Worm (Caenorhabditis elegans) whole organism, L3 larva: ENCODE results near the gene fbxa-219.

Experiments used
- R02D3.7 ChIP-seq: fragments of 150-350 bp; optimal IDR thresholded peaks from 2 replicates; lab custom pipeline; 2014; ENCODE audit warnings: missing biosample characterization, missing genetic modification characterization
- ZK546.5 ChIP-seq: sonication (generic microtip); optimal IDR thresholded peaks from 2 replicates; lab custom pipeline; 2017; ENCODE audit warnings: missing biosample characterization, missing genetic modification characterization
- aly-2 ChIP-seq: fragments of 150-350 bp; optimal IDR thresholded peaks from 2 replicates; lab custom pipeline; 2014; ENCODE audit warnings: missing biosample characterization, missing genetic modification characterization
- ceh-9 ChIP-seq: sonication (generic microtip); optimal IDR thresholded peaks from 2 replicates; lab custom pipeline; 2018; ENCODE audit warnings: missing biosample characterization, missing genetic modification characterization
- egl-27 ChIP-seq: sonication (generic microtip); optimal IDR thresholded peaks from 4 replicates; lab custom pipeline; 2017; ENCODE audit warnings: missing biosample characterization, missing genetic modification reagents, missing genetic modification characterization
- egl-5 ChIP-seq: fragments of 150-350 bp; optimal IDR thresholded peaks from 2 replicates; lab custom pipeline; 2017; ENCODE audit warnings: missing biosample characterization, missing genetic modification reagents, missing genetic modification characterization, inconsistent platforms
- elt-2 ChIP-seq: sonication (generic microtip); optimal IDR thresholded peaks from 2 replicates; lab custom pipeline; 2016; ENCODE audit warnings: missing genetic modification reagents, mild to moderate bottlenecking, missing genetic modification characterization, missing compliant biosample characterization
- fos-1 ChIP-seq: fragments of 150-350 bp; optimal IDR thresholded peaks from 2 replicates; lab custom pipeline; 2014; ENCODE audit warnings: missing biosample characterization, missing genetic modification characterization
- hmg-11 ChIP-seq: sonication (generic microtip); optimal IDR thresholded peaks from 2 replicates; lab custom pipeline; 2016; ENCODE audit warnings: missing genetic modification characterization, missing compliant biosample characterization
- mdl-1 ChIP-seq: fragments of 150-350 bp; optimal IDR thresholded peaks from 2 replicates; lab custom pipeline; 2014; ENCODE audit warnings: missing biosample characterization, missing genetic modification characterization
- mml-1 ChIP-seq: fragments of 150-350 bp; sonication (generic microtip); optimal IDR thresholded peaks from 3 replicates; lab custom pipeline; 2014; ENCODE audit warnings: missing biosample characterization, missing genetic modification characterization
- nfya-1 ChIP-seq: sonication (generic microtip); optimal IDR thresholded peaks from 2 replicates; lab custom pipeline; 2017; ENCODE audit warnings: missing genetic modification characterization, mild to moderate bottlenecking, missing compliant biosample characterization, antibody characterized with exemption, moderate library complexity; ENCODE audit not compliant: insufficient read depth
- nhr-11 ChIP-seq: fragments of 150-350 bp; optimal IDR thresholded peaks from 2 replicates; lab custom pipeline; 2014; ENCODE audit warnings: missing biosample characterization, missing genetic modification characterization
- nhr-12 ChIP-seq: fragments of 150-350 bp; optimal IDR thresholded peaks from 2 replicates; lab custom pipeline; 2014; ENCODE audit warnings: missing biosample characterization, missing genetic modification characterization
- nhr-237 ChIP-seq: fragments of 150-350 bp; optimal IDR thresholded peaks from 2 replicates; lab custom pipeline; 2014; ENCODE audit warnings: missing biosample characterization, missing genetic modification characterization
- nhr-25 ChIP-seq: sonication (generic microtip); optimal IDR thresholded peaks from 2 replicates; lab custom pipeline; 2017; ENCODE audit warnings: missing biosample characterization, missing genetic modification characterization
- nhr-28 ChIP-seq: fragments of 150-350 bp; optimal IDR thresholded peaks from 2 replicates; lab custom pipeline; 2014; ENCODE audit warnings: missing biosample characterization, missing genetic modification characterization
- nhr-43 ChIP-seq: sonication (generic microtip); optimal IDR thresholded peaks from 2 replicates; lab custom pipeline; 2016; ENCODE audit warnings: mild to moderate bottlenecking, missing genetic modification characterization, missing compliant biosample characterization; ENCODE audit not compliant: poor library complexity, severe bottlenecking
- nhr-67 ChIP-seq: fragments of 150-350 bp; optimal IDR thresholded peaks from 2 replicates; lab custom pipeline; 2014; ENCODE audit warnings: missing biosample characterization, missing genetic modification characterization
- nhr-76 ChIP-seq: fragments of 150-350 bp; sonication (generic microtip); optimal IDR thresholded peaks from 5 replicates; lab custom pipeline; 2014; ENCODE audit warnings: missing biosample characterization, missing genetic modification characterization
- nhr-77 ChIP-seq: fragments of 150-350 bp; optimal IDR thresholded peaks from 2 replicates; lab custom pipeline; 2014; ENCODE audit warnings: missing biosample characterization, missing genetic modification characterization
- pha-4 ChIP-seq: fragments of 150-350 bp; optimal IDR thresholded peaks from 2 replicates; lab custom pipeline; 2014; ENCODE audit warnings: missing biosample characterization, missing genetic modification reagents, missing genetic modification characterization
- pqm-1 ChIP-seq: fragments of 150-350 bp; optimal IDR thresholded peaks from 2 replicates; lab custom pipeline; 2017; ENCODE audit warnings: missing biosample characterization, missing genetic modification characterization, inconsistent platforms
- sea-2 ChIP-seq: fragments of 150-350 bp; sonication (generic microtip); optimal IDR thresholded peaks from 4 replicates; lab custom pipeline; 2014; ENCODE audit warnings: missing biosample characterization, missing genetic modification reagents, missing genetic modification characterization
- tbx-2 ChIP-seq: sonication (generic microtip); optimal IDR thresholded peaks from 2 replicates; lab custom pipeline; 2016; ENCODE audit warnings: mild to moderate bottlenecking, missing genetic modification characterization, missing compliant biosample characterization
- unc-62 ChIP-seq: fragments of 150-350 bp; sonication (generic microtip); optimal IDR thresholded peaks from 4 replicates; lab custom pipeline; 2014; ENCODE audit warnings: missing biosample characterization, missing genetic modification reagents, missing genetic modification characterization
- zag-1 ChIP-seq: fragments of 150-350 bp; optimal IDR thresholded peaks from 2 replicates; lab custom pipeline; 2014; ENCODE audit warnings: missing biosample characterization, missing genetic modification characterization
- ztf-11 ChIP-seq: fragments of 150-350 bp; optimal IDR thresholded peaks from 2 replicates; lab custom pipeline; 2014; ENCODE audit warnings: missing biosample characterization, missing genetic modification characterization
- ztf-4 ChIP-seq: fragments of 150-350 bp; optimal IDR thresholded peaks from 2 replicates; lab custom pipeline; 2014; ENCODE audit warnings: missing biosample characterization, missing genetic modification characterization

The fbxa-219 gene

ce11 chrIII:2308026-2308425 is 16.8 kb downstream of the fbxa-219 start, which contains the start of the genes fbxa-1 and Y54F10BM.20:
TSS of gene fbxa-1 (minus strand) at chrIII:2308126.
TSS of gene Y54F10BM.20 (plus strand) at chrIII:2308256.
- no peak for TF ChIP-seq aly-2 (tag; lab: Kevin White, UChicago)
- no peak for TF ChIP-seq egl-27
- no peak for TF ChIP-seq nhr-25 (tag; lab: Kevin White, UChicago)
- no peak for TF ChIP-seq nhr-67 (tag; lab: Kevin White, UChicago)
- no peak for TF ChIP-seq nhr-11
- TF ChIP-seq nhr-12 (tag; lab: Kevin White, UChicago): no peak

- peak; percentile 4 for TF ChIP-seq pqm-1 (tag; lab: Kevin White, UChicago)
- TF ChIP-seq unc-62 (GFP tag; lab: Kevin White, UChicago): no peak
- peak; percentile 23 for TF ChIP-seq pha-4 (tag; lab: Kevin White, UChicago)
- no peak for TF ChIP-seq nhr-11
- TF ChIP-seq elt-2: peak; percentile 50
- no peak for TF ChIP-seq zag-1
- TF ChIP-seq ceh-9 (tag; lab: Kevin White, UChicago): no peak
Observed at ce11 chrIII:2310996-2311395, 19.8 kb downstream of the fbxa-219 start.

- TF ChIP-seq pha-4 (tag; lab: Kevin White, UChicago): peak; percentile 24
- TF ChIP-seq nhr-77 (tag; lab: Kevin White, UChicago): no peak
- peak; percentile 51 for TF ChIP-seq hmg-11 (tag; lab: Kevin White, UChicago)
- TF ChIP-seq egl-27: no peak
Observed at ce11 chrIII:2313985-2314494, 22.8 kb downstream of the fbxa-219 start, which contains the start of the genes fbxa-66 and iffb-1. TSS of gene fbxa-66 (minus strand) at chrIII:2314035. TSS of gene iffb-1 (plus strand) at chrIII:2314436.

- TF ChIP-seq nhr-67 (tag; lab: Kevin White, UChicago) (no peak), egl-5 (tag; lab: Kevin White, UChicago) (no peak), nfya-1 (tag; lab: Kevin White, UChicago) (no peak), ztf-4 (tag; lab: Kevin White, UChicago) (no peak), ceh-9 (tag; lab: Kevin White, UChicago) (no peak), pqm-1 (tag; lab: Kevin White, UChicago) (no peak), nhr-43 (tag; lab: Kevin White, UChicago) (no peak), nhr-237 (tag; lab: Kevin White, UChicago) (no peak), elt-2 (no peak), ztf-11 (tag; lab: Kevin White, UChicago) (no peak), ZK546.5 (tag; lab: Kevin White, UChicago) (no peak), nhr-28 (tag; lab: Kevin White, UChicago) (no peak), mml-1 (tag; lab: Kevin White, UChicago) (no peak), R02D3.7 (tag; lab: Kevin White, UChicago) (no peak), nhr-25 (tag; lab: Kevin White, UChicago) (no peak), pha-4 (tag; lab: Kevin White, UChicago) (no peak), fos-1 (tag; lab: Kevin White, UChicago) (no peak), hmg-11 (tag; lab: Kevin White, UChicago) (no peak), sea-2 (GFP tag; lab: Kevin White, UChicago) (no peak), tbx-2 (tag; lab: Kevin White, UChicago) (no peak)
Observed at ce11 chrIII:2314678-2315077, 23.5 kb downstream of the fbxa-219 start.

- TF ChIP-seq aly-2 (tag; lab: Kevin White, UChicago) (no peak), mdl-1 (tag; lab: Kevin White, UChicago) (no peak), nhr-76 (no peak), nhr-237 (tag; lab: Kevin White, UChicago) (no peak), pha-4 (tag; lab: Kevin White, UChicago) (no peak), ztf-4 (tag; lab: Kevin White, UChicago) (no peak)
Observed at ce11 chrIII:2316439-2316838, 25.2 kb downstream of the fbxa-219 start.

ce11 chrIII:2324703-2325102 is 33.5 kb downstream of the fbxa-219 start:
- no peak for TF ChIP-seq ztf-11 (tag; lab: Kevin White, UChicago)
- TF ChIP-seq nhr-237 (tag; lab: Kevin White, UChicago): no peak
- peak; percentile 89 for TF ChIP-seq nfya-1 (tag; lab: Kevin White, UChicago)
- TF ChIP-seq nhr-77 (tag; lab: Kevin White, UChicago): no peak
- no peak for TF ChIP-seq mdl-1 (tag; lab: Kevin White, UChicago)
- no peak for TF ChIP-seq mml-1 (tag; lab: Kevin White, UChicago)
